Worm (Caenorhabditis elegans) whole organism, L4 larva: ENCODE measurements around the gene soc-2.
A peak's percentile ranks its signal among the peaks of the same experiment; 100 is the strongest.

Experiments used
- D1046.2 ChIP-seq: fragments of 200-800 bp; sonication (Bioruptor generic); IDR thresholded peaks from 2 replicates; pipeline ENCODE4 v1.3.6; 2022; ENCODE audit warnings: missing genetic modification characterization, missing compliant biosample characterization
- F37D6.2 ChIP-seq: sonication (generic microtip); optimal IDR thresholded peaks from 2 replicates; lab custom pipeline; 2016; ENCODE audit warnings: mild to moderate bottlenecking, missing genetic modification characterization, missing compliant biosample characterization
- Y5F2A.4 ChIP-seq: fragments of 200-800 bp; sonication (Bioruptor generic); optimal IDR thresholded peaks from 2 replicates; lab custom pipeline; 2018; ENCODE audit warnings: mild to moderate bottlenecking, missing genetic modification characterization, missing compliant biosample characterization
- ZK337.2 ChIP-seq: fragments of 200-800 bp; sonication (Bioruptor generic); IDR thresholded peaks from 2 replicates; pipeline ENCODE4 v1.3.6; 2022; ENCODE audit warnings: missing genetic modification reagents, missing genetic modification characterization, missing compliant biosample characterization
- aha-1 ChIP-seq: fragments of 150-350 bp; peaks from one replicate; lab custom pipeline; 2014; ENCODE audit warnings: missing biosample characterization, missing genetic modification characterization
- ama-1 ChIP-seq: fragments of 150-350 bp; optimal IDR thresholded peaks from 2 replicates; lab custom pipeline; 2014; ENCODE audit warnings: inconsistent platforms, mixed read lengths
- attf-4 ChIP-seq: sonication (generic microtip); optimal IDR thresholded peaks from 3 replicates; lab custom pipeline; 2017; ENCODE audit warnings: missing biosample characterization, missing genetic modification characterization
- ceh-32 ChIP-seq: sonication (generic microtip); optimal IDR thresholded peaks from 2 replicates; lab custom pipeline; 2016; ENCODE audit warnings: mild to moderate bottlenecking, missing genetic modification characterization, missing compliant biosample characterization; ENCODE audit not compliant: poor library complexity
- ceh-82 ChIP-seq: sonication (generic microtip); optimal IDR thresholded peaks from 2 replicates; lab custom pipeline; 2017; ENCODE audit warnings: missing biosample characterization, missing genetic modification characterization
- ces-1 ChIP-seq: fragments of 150-350 bp; sonication (generic microtip); optimal IDR thresholded peaks from 4 replicates; lab custom pipeline; 2014; ENCODE audit warnings: missing biosample characterization, missing genetic modification reagents, missing genetic modification characterization
- ctbp-1 ChIP-seq: fragments of 200-800 bp; sonication (Bioruptor generic); IDR thresholded peaks from 2 replicates; pipeline ENCODE4 v1.3.6; 2022; ENCODE audit warnings: missing genetic modification reagents, missing genetic modification characterization, missing compliant biosample characterization
- dmd-8 ChIP-seq: fragments of 200-800 bp; sonication (Bioruptor generic); IDR thresholded peaks from 2 replicates; pipeline ENCODE4 v1.3.6; 2022; ENCODE audit warnings: missing genetic modification characterization, missing compliant biosample characterization
- dmd-9 ChIP-seq: fragments of 200-800 bp; sonication (Bioruptor generic); IDR thresholded peaks from 2 replicates; pipeline ENCODE4 v1.3.6; 2022; ENCODE audit warnings: missing genetic modification reagents, missing genetic modification characterization, missing compliant biosample characterization
- egl-27 ChIP-seq: sonication (generic microtip); optimal IDR thresholded peaks from 3 replicates; lab custom pipeline; 2017; ENCODE audit warnings: missing biosample characterization, missing genetic modification reagents, missing genetic modification characterization
- fkh-10 ChIP-seq: fragments of 150-350 bp; optimal IDR thresholded peaks from 2 replicates; lab custom pipeline; 2014; ENCODE audit warnings: missing biosample characterization, missing genetic modification reagents, missing genetic modification characterization
- hlh-11 ChIP-seq: fragments of 200-800 bp; sonication (Bioruptor generic); optimal IDR thresholded peaks from 2 replicates; lab custom pipeline; 2018; ENCODE audit warnings: mild to moderate bottlenecking, missing genetic modification characterization, missing compliant biosample characterization
- jun-1 ChIP-seq: fragments of 150-350 bp; optimal IDR thresholded peaks from 2 replicates; lab custom pipeline; 2014; ENCODE audit warnings: missing biosample characterization, missing genetic modification reagents, missing genetic modification characterization
- lim-7 ChIP-seq: fragments of 200-800 bp; sonication (Bioruptor generic); IDR thresholded peaks from 2 replicates; pipeline ENCODE4 v1.3.6; 2022; ENCODE audit warnings: missing genetic modification characterization, missing compliant biosample characterization
- lin-13 ChIP-seq: fragments of 150-350 bp; optimal IDR thresholded peaks from 2 replicates; lab custom pipeline; 2014; ENCODE audit warnings: missing biosample characterization, missing genetic modification reagents, missing genetic modification characterization
- lir-3 ChIP-seq: sonication (generic microtip); optimal IDR thresholded peaks from 2 replicates; lab custom pipeline; 2016; ENCODE audit warnings: mild to moderate bottlenecking, missing genetic modification characterization, missing compliant biosample characterization
- lsy-2 ChIP-seq, 2 experiments: fragments of 150-350 bp in 1 of 2; sonication (generic microtip) in 1 of 2; optimal IDR thresholded peaks; 2 replicates each; lab custom pipeline; 2014 to 2017; ENCODE audit warnings: missing biosample characterization in 2 of 2, missing genetic modification characterization in 2 of 2
- mes-2 ChIP-seq: sonication (generic microtip); optimal IDR thresholded peaks from 2 replicates; lab custom pipeline; 2016; ENCODE audit warnings: missing genotype, mild to moderate bottlenecking, missing genetic modification characterization, missing compliant biosample characterization; ENCODE audit not compliant: poor library complexity, severe bottlenecking
- mxl-3 ChIP-seq: fragments of 200-800 bp; sonication (Bioruptor generic); optimal IDR thresholded peaks from 2 replicates; lab custom pipeline; 2018; ENCODE audit warnings: mild to moderate bottlenecking, missing genetic modification characterization, missing compliant biosample characterization
- nhr-11 ChIP-seq: fragments of 150-350 bp; optimal IDR thresholded peaks from 2 replicates; lab custom pipeline; 2014; ENCODE audit warnings: missing biosample characterization, missing genetic modification characterization
- nhr-25 ChIP-seq: sonication (generic microtip); optimal IDR thresholded peaks from 2 replicates; lab custom pipeline; 2017; ENCODE audit warnings: missing genetic modification characterization, mild to moderate bottlenecking, missing compliant biosample characterization, antibody characterized with exemption, moderate library complexity, borderline replicate concordance; ENCODE audit not compliant: insufficient read depth
- nhr-42 ChIP-seq: fragments of 200-800 bp; sonication (Bioruptor generic); IDR thresholded peaks from 2 replicates; pipeline ENCODE4 v1.3.6; 2022; ENCODE audit warnings: missing genetic modification characterization, missing compliant biosample characterization
- nhr-6 ChIP-seq: fragments of 150-350 bp; optimal IDR thresholded peaks from 2 replicates; lab custom pipeline; 2014; ENCODE audit warnings: missing biosample characterization, missing genetic modification characterization
- nhr-77 ChIP-seq: fragments of 150-350 bp; optimal IDR thresholded peaks from 2 replicates; lab custom pipeline; 2014; ENCODE audit warnings: missing biosample characterization, missing genetic modification characterization
- php-3 ChIP-seq: fragments of 200-800 bp; sonication (Bioruptor generic); IDR thresholded peaks from 2 replicates; pipeline ENCODE4 v1.3.6; 2022; ENCODE audit warnings: missing genetic modification reagents, missing genetic modification characterization, missing compliant biosample characterization
- saeg-2 ChIP-seq: fragments of 200-800 bp; sonication (Bioruptor generic); IDR thresholded peaks from 2 replicates; pipeline ENCODE4 v1.3.6; 2022; ENCODE audit warnings: missing genetic modification reagents, missing genetic modification characterization, missing compliant biosample characterization
- sdz-12 ChIP-seq: fragments of 200-800 bp; sonication (Bioruptor generic); optimal IDR thresholded peaks from 2 replicates; lab custom pipeline; 2018; ENCODE audit warnings: mild to moderate bottlenecking, missing genetic modification characterization, missing compliant biosample characterization
- skn-1 ChIP-seq: fragments of 150-350 bp; optimal IDR thresholded peaks from 2 replicates; lab custom pipeline; 2014; ENCODE audit warnings: missing biosample characterization, missing genetic modification characterization
- snpc-4 ChIP-seq: fragments of 150-350 bp; optimal IDR thresholded peaks from 2 replicates; lab custom pipeline; 2014; ENCODE audit warnings: missing biosample characterization, missing genetic modification characterization
- spr-3 ChIP-seq: fragments of 200-800 bp; sonication (Bioruptor generic); optimal IDR thresholded peaks from 2 replicates; lab custom pipeline; 2018; ENCODE audit warnings: mild to moderate bottlenecking, missing genetic modification characterization, missing compliant biosample characterization
- unc-130 ChIP-seq: sonication (generic microtip); optimal IDR thresholded peaks from 2 replicates; lab custom pipeline; 2016; ENCODE audit warnings: missing genetic modification reagents, missing genetic modification characterization, missing compliant biosample characterization
- unc-62 ChIP-seq, 3 experiments: fragments of 150-350 bp in 1 of 3; sonication (generic microtip); optimal IDR thresholded peaks in 2 of 3; peaks in 1 of 3; 1 replicate in 1 of 3; 2 replicates in 2 of 3; lab custom pipeline; 2014 to 2017; ENCODE audit warnings: missing biosample characterization in 3 of 3, missing genetic modification characterization in 3 of 3, missing genetic modification reagents in 3 of 3, missing genotype in 1 of 3
- zfp-2 ChIP-seq: sonication (generic microtip); optimal IDR thresholded peaks from 2 replicates; lab custom pipeline; 2016; ENCODE audit warnings: mild to moderate bottlenecking, missing genetic modification characterization, missing compliant biosample characterization
- zfp-3 ChIP-seq: fragments of 200-800 bp; sonication (Bioruptor generic); conservative IDR thresholded peaks from 2 replicates; pipeline ENCODE4 v1.3.6; 2022; ENCODE audit warnings: missing genetic modification reagents, missing genetic modification characterization, missing compliant biosample characterization

Gene soc-2

ce11 chrIV:5139972-5140371, 12.3 kb downstream of the soc-2 start:
- TF ChIP-seq mxl-3, result no peak
- peak in 1 of 2 experiments; percentile 87 for TF ChIP-seq unc-62 (GFP tag; optimal IDR thresholded peaks at IDR 0.05 in 1 of 2; lab: Kevin White, UChicago)
- no peak for TF ChIP-seq unc-62 (tag; optimal IDR thresholded peaks at IDR 0.05; lab: Kevin White, UChicago)
- TF ChIP-seq lim-7 (GFP tag; lab: Robert Waterston, UW), result no peak
- no peak for TF ChIP-seq sdz-12 (GFP tag; lab: Kevin White, UChicago)
- no peak for TF ChIP-seq lin-13 (GFP tag; lab: Kevin White, UChicago)
- no peak for TF ChIP-seq skn-1 (tag; lab: Kevin White, UChicago)
- TF ChIP-seq mes-2 (tag; lab: Kevin White, UChicago), result no peak
- no peak for TF ChIP-seq nhr-77 (tag; lab: Kevin White, UChicago)
- no peak for TF ChIP-seq hlh-11 (tag; lab: Kevin White, UChicago)
- TF ChIP-seq aha-1 (tag; lab: Kevin White, UChicago), result peak; percentile 40
- no peak for TF ChIP-seq dmd-9 (GFP tag; lab: Robert Waterston, UW)
- no peak for TF ChIP-seq nhr-42 (GFP tag; lab: Robert Waterston, UW)
- TF ChIP-seq dmd-8, result no peak
- no peak for TF ChIP-seq zfp-2

- TF ChIP-seq lsy-2 (tag; optimal IDR thresholded peaks at IDR 0.05; lab: Kevin White, UChicago) (peak in 1 of 2 experiments; percentile 14), aha-1 (tag; lab: Kevin White, UChicago) (no peak), ces-1 (peak; percentile 63), egl-27 (tag; lab: Kevin White, UChicago) (no peak), fkh-10 (GFP tag; lab: Kevin White, UChicago) (peak; percentile 51), ctbp-1 (GFP tag; lab: Robert Waterston, UW) (0 out of 2 replicates have a peak, but pooled peaks have one; percentile 22), attf-4 (no peak)
Measured at ce11 chrIV:5139189-5139588, 13.1 kb downstream of the soc-2 start.

DNA sequence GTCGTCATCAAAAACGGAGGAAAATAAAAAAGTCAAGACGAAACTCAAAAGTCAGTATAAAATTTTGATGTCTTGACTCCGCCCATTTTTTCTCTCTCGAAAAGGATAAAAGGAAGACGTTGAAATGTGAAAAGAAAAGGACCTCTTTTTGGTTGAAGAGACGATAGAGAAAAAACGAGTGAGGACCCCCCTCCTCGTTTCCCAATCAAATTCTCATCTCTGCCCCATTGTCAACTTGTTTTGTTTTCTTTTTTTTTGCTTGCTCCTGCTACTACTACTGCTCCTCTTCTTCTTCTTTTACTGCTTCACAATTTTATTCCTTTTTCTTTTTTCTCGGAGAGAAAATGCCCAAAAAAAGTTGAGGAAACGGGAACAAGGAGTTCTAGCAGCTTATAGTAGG, 14.5 kb downstream of the soc-2 start:
- TF ChIP-seq nhr-11 (tag; lab: Kevin White, UChicago) (no peak), ctbp-1 (GFP tag; lab: Robert Waterston, UW) (0 out of 2 replicates have a peak, but pooled peaks have one; percentile 59), aha-1 (tag; lab: Kevin White, UChicago) (no peak), skn-1 (tag; lab: Kevin White, UChicago) (no peak), D1046.2 (no peak), saeg-2 (no peak), jun-1 (tag; lab: Kevin White, UChicago) (no peak), lir-3 (tag; lab: Kevin White, UChicago) (no peak), ceh-32 (tag; lab: Kevin White, UChicago) (no peak), spr-3 (GFP tag; lab: Kevin White, UChicago) (no peak), ZK337.2 (no peak), php-3 (GFP tag; lab: Robert Waterston, UW) (no peak), zfp-3 (GFP tag; lab: Robert Waterston, UW) (no peak), fkh-10 (GFP tag; lab: Kevin White, UChicago) (peak; percentile 95), unc-130 (GFP tag; lab: Kevin White, UChicago) (no peak), nhr-25 (no peak), snpc-4 (tag; lab: Kevin White, UChicago) (no peak), ces-1 (peak; percentile 62), F37D6.2 (tag; lab: Kevin White, UChicago) (no peak), Y5F2A.4 (GFP tag; lab: Kevin White, UChicago) (no peak), ama-1 (lab: Kevin White, UChicago) (no peak), nhr-6 (no peak), ceh-82 (no peak), lsy-2 (tag; optimal IDR thresholded peaks at IDR 0.05; lab: Kevin White, UChicago) (peak in 1 of 2 experiments; percentile 24)
